Worm (Caenorhabditis elegans): ENCODE data around the gene msa-1.

ce11 chrIV:9117700-9118099 is 29.3 kb downstream of the msa-1 start:
- TF ChIP-seq pha-4 (tag; optimal IDR thresholded peaks at IDR 0.05) (no peak), lin-11 (tag; optimal IDR thresholded peaks at IDR 0.05) (no peak), ceh-31 (tag; optimal IDR thresholded peaks at IDR 0.05) (no peak), F13H6.1 (tag; optimal IDR thresholded peaks at IDR 0.05) (no peak), fkh-10 (GFP tag; optimal IDR thresholded peaks at IDR 0.05) (no peak), hlh-13 (GFP tag; optimal IDR thresholded peaks at IDR 0.05) (no peak)
